Worm (Caenorhabditis elegans) whole organism, young adult: ENCODE results near the gene acr-2.
A peak's percentile ranks its signal among the peaks of the same experiment; 100 is the strongest.

Experiments
- B0035.1 ChIP-seq: sonication (generic microtip); optimal IDR thresholded peaks from 2 replicates; lab custom pipeline; 2016; ENCODE audit warnings: missing genetic modification characterization, mild to moderate bottlenecking, missing compliant biosample characterization, missing genotype, missing genetic modification reagents
- B0336.3 ChIP-seq: fragments of 200-800 bp; sonication (Bioruptor generic); IDR thresholded peaks from 2 replicates; pipeline ENCODE4 v1.3.6; 2022; ENCODE audit warnings: missing genetic modification characterization, missing compliant biosample characterization
- C17E4.6 ChIP-seq: fragments of 200-800 bp; sonication (Bioruptor generic); IDR thresholded peaks from 2 replicates; pipeline ENCODE4 v1.3.6; 2022; ENCODE audit warnings: missing genetic modification reagents, missing genetic modification characterization, missing compliant biosample characterization
- D2030.7 ChIP-seq: fragments of 200-800 bp; sonication (Bioruptor generic); IDR thresholded peaks from 2 replicates; pipeline ENCODE4 v1.3.6; 2022; ENCODE audit warnings: missing genetic modification reagents, missing genetic modification characterization, missing compliant biosample characterization
- T26A5.8 ChIP-seq: sonication (generic microtip); optimal IDR thresholded peaks from 2 replicates; lab custom pipeline; 2016; ENCODE audit warnings: missing genetic modification characterization, missing compliant biosample characterization
- Y79H2A.3 ChIP-seq: fragments of 200-800 bp; sonication (Bioruptor generic); conservative IDR thresholded peaks from 2 replicates; pipeline ENCODE4 v1.3.6; 2022; ENCODE audit warnings: missing genetic modification reagents, missing genetic modification characterization, missing compliant biosample characterization
- aptf-3 ChIP-seq: fragments of 200-800 bp; sonication (Bioruptor generic); IDR thresholded peaks from 2 replicates; pipeline ENCODE4 v1.3.6; 2022; ENCODE audit warnings: missing genetic modification characterization, missing compliant biosample characterization
- athp-1 ChIP-seq: sonication (generic microtip); optimal IDR thresholded peaks from 2 replicates; lab custom pipeline; 2017; ENCODE audit warnings: mild to moderate bottlenecking, missing genetic modification characterization, missing compliant biosample characterization
- bed-1 ChIP-seq: fragments of 200-800 bp; sonication (Bioruptor generic); IDR thresholded peaks from 2 replicates; pipeline ENCODE4 v1.3.6; 2022; ENCODE audit warnings: missing genetic modification reagents, missing genetic modification characterization, missing compliant biosample characterization
- bed-2 ChIP-seq: fragments of 200-800 bp; sonication (Bioruptor generic); IDR thresholded peaks from 2 replicates; pipeline ENCODE4 v1.3.6; 2022; ENCODE audit warnings: missing genetic modification reagents, missing genetic modification characterization, missing compliant biosample characterization
- cebp-1 ChIP-seq, 2 experiments: fragments of 200-800 bp in 1 of 2; sonication (Bioruptor generic) in 1 of 2; sonication (generic microtip) in 1 of 2; IDR thresholded peaks in 1 of 2; optimal IDR thresholded peaks in 1 of 2; 2 replicates each; pipeline versions ENCODE4 v1.3.6 to Lab custom; 2017 to 2022; ENCODE audit warnings: missing compliant biosample characterization in 2 of 2, missing genetic modification characterization in 2 of 2, mild to moderate bottlenecking in 1 of 2, missing genetic modification reagents in 1 of 2, moderate library complexity in 1 of 2
- cebp-2 ChIP-seq: fragments of 200-800 bp; sonication (Bioruptor generic); IDR thresholded peaks from 2 replicates; pipeline ENCODE4 v1.3.6; 2022; ENCODE audit warnings: missing genetic modification characterization, missing compliant biosample characterization
- die-1 ChIP-seq: sonication (generic microtip); optimal IDR thresholded peaks from 2 replicates; lab custom pipeline; 2016; ENCODE audit warnings: missing genotype, mild to moderate bottlenecking, missing genetic modification characterization, missing compliant biosample characterization
- ets-4 ChIP-seq: fragments of 200-800 bp; sonication (Bioruptor generic); optimal IDR thresholded peaks from 2 replicates; lab custom pipeline; 2018; ENCODE audit warnings: mild to moderate bottlenecking, missing genetic modification characterization, missing compliant biosample characterization
- hlh-26 ChIP-seq: fragments of 200-800 bp; sonication (Bioruptor generic); conservative IDR thresholded peaks from 2 replicates; pipeline ENCODE4 v1.3.6; 2022; ENCODE audit warnings: missing genetic modification reagents, missing genetic modification characterization, missing compliant biosample characterization
- hmg-1.2 ChIP-seq: fragments of 200-800 bp; sonication (Bioruptor generic); IDR thresholded peaks from 2 replicates; pipeline ENCODE4 v1.3.6; 2022; ENCODE audit warnings: missing genetic modification reagents, missing genetic modification characterization, missing compliant biosample characterization
- lag-1 ChIP-seq: fragments of 200-800 bp; sonication (Bioruptor generic); IDR thresholded peaks from 2 replicates; pipeline ENCODE4 v1.3.6; 2022; ENCODE audit warnings: missing genetic modification reagents, missing genetic modification characterization, missing compliant biosample characterization
- let-607 ChIP-seq, 2 experiments: fragments of 200-800 bp in 1 of 2; sonication (Bioruptor generic) in 1 of 2; sonication (generic microtip) in 1 of 2; optimal IDR thresholded peaks; 2 replicates each; lab custom pipeline; 2016 to 2018; ENCODE audit warnings: mild to moderate bottlenecking in 2 of 2, missing compliant biosample characterization in 2 of 2, missing genetic modification characterization in 2 of 2, moderate library complexity in 2 of 2, missing genotype in 1 of 2
- lin-26 ChIP-seq: fragments of 200-800 bp; sonication (Bioruptor generic); IDR thresholded peaks from 2 replicates; pipeline ENCODE4 v1.3.6; 2022; ENCODE audit warnings: missing genetic modification reagents, missing genetic modification characterization, missing compliant biosample characterization
- lsl-1 ChIP-seq: fragments of 200-800 bp; sonication (Bioruptor generic); optimal IDR thresholded peaks from 2 replicates; lab custom pipeline; 2018; ENCODE audit warnings: mild to moderate bottlenecking, missing genetic modification characterization, moderate library complexity, missing compliant biosample characterization
- lsy-27 ChIP-seq: sonication (generic microtip); optimal IDR thresholded peaks from 2 replicates; lab custom pipeline; 2017; ENCODE audit warnings: missing genetic modification characterization, mild to moderate bottlenecking, missing compliant biosample characterization, antibody characterized with exemption, missing genotype, borderline replicate concordance; ENCODE audit not compliant: insufficient read depth
- madf-10 ChIP-seq: sonication (generic microtip); optimal IDR thresholded peaks from 2 replicates; lab custom pipeline; 2016; ENCODE audit warnings: mild to moderate bottlenecking, missing genetic modification characterization, missing compliant biosample characterization
- mes-4 ChIP-seq: sonication (generic microtip); optimal IDR thresholded peaks from 2 replicates; lab custom pipeline; 2016; ENCODE audit warnings: missing genotype, missing genetic modification characterization, missing compliant biosample characterization
- mxl-1 ChIP-seq: sonication (generic microtip); optimal IDR thresholded peaks from 2 replicates; lab custom pipeline; 2016; ENCODE audit warnings: missing genetic modification characterization, missing compliant biosample characterization
- nfya-1 ChIP-seq: sonication (generic microtip); optimal IDR thresholded peaks from 2 replicates; lab custom pipeline; 2017; ENCODE audit warnings: antibody characterized with exemption, missing compliant biosample characterization, missing genetic modification characterization, borderline replicate concordance; ENCODE audit not compliant: insufficient read depth
- nfya-2 ChIP-seq: fragments of 200-800 bp; sonication (Bioruptor generic); IDR thresholded peaks from 2 replicates; pipeline ENCODE4 v1.3.6; 2022; ENCODE audit warnings: missing genetic modification reagents, missing genetic modification characterization, missing compliant biosample characterization
- nfyb-1 ChIP-seq: fragments of 200-800 bp; sonication (Bioruptor generic); IDR thresholded peaks from 2 replicates; pipeline ENCODE4 v1.3.6; 2022; ENCODE audit warnings: missing genetic modification reagents, missing genetic modification characterization, missing compliant biosample characterization
- nhr-179 ChIP-seq: sonication (generic microtip); optimal IDR thresholded peaks from 2 replicates; lab custom pipeline; 2016; ENCODE audit warnings: mild to moderate bottlenecking, missing genetic modification characterization, missing compliant biosample characterization
- pbrm-1 ChIP-seq: fragments of 200-800 bp; sonication (Bioruptor generic); IDR thresholded peaks from 2 replicates; pipeline ENCODE4 v1.3.6; 2022; ENCODE audit warnings: missing genetic modification reagents, missing genetic modification characterization, missing compliant biosample characterization
- repo-1 ChIP-seq: sonication (generic microtip); optimal IDR thresholded peaks from 2 replicates; lab custom pipeline; 2017; ENCODE audit warnings: mild to moderate bottlenecking, missing genetic modification characterization, missing compliant biosample characterization
- sdz-38 ChIP-seq: sonication (generic microtip); optimal IDR thresholded peaks from 2 replicates; lab custom pipeline; 2016; ENCODE audit warnings: missing genotype, missing genetic modification characterization, missing compliant biosample characterization
- snpc-4 ChIP-seq, 5 experiments: fragments of 150-350 bp in 1 of 5; sonication (generic microtip) in 4 of 5; optimal IDR thresholded peaks; 2 replicates each; lab custom pipeline; 2014 to 2018; ENCODE audit warnings: missing genetic modification characterization in 5 of 5, missing biosample characterization in 3 of 5, antibody characterized with exemption in 2 of 5, mild to moderate bottlenecking in 2 of 5, missing compliant biosample characterization in 2 of 5, missing genotype in 2 of 5, moderate library complexity in 2 of 5, missing genetic modification reagents in 1 of 5
- sptf-2 ChIP-seq: fragments of 200-800 bp; sonication (Bioruptor generic); optimal IDR thresholded peaks from 2 replicates; lab custom pipeline; 2018; ENCODE audit warnings: mild to moderate bottlenecking, missing genetic modification characterization, missing compliant biosample characterization
- tbx-9 ChIP-seq: sonication (generic microtip); optimal IDR thresholded peaks from 2 replicates; lab custom pipeline; 2016; ENCODE audit warnings: borderline replicate concordance, missing genetic modification characterization, inconsistent platforms, missing compliant biosample characterization
- ztf-3 ChIP-seq: fragments of 200-800 bp; sonication (Bioruptor generic); optimal IDR thresholded peaks from 2 replicates; lab custom pipeline; 2018; ENCODE audit warnings: mild to moderate bottlenecking, missing genetic modification characterization, missing compliant biosample characterization

Gene acr-2

DNA sequence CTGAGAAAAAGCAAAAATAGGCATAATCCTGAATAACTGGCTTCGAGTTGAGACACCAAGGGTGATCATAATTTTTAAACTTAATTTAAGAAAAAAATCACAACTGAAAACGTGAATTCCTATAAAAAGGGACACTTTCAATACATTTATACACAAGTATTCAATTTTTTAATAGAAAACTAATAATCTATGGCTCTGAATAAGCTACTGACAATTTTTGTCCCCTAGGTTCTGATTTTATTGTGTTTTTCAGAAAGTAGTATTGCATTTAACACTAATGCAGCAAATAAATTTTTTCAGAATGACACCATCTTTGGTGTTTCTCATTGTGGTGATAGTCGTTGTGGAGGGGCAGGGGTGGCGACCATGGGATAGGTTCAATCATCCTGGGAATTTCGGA is 10.9 kb downstream of the acr-2 start, which contains the start of gene nas-11:
nas-11 (plus strand) TSS at position 301 of the 400 bp plus-strand sequence.
- TF ChIP-seq sdz-38 (tag; lab: Kevin White, UChicago) (no peak), aptf-3 (GFP tag; lab: Robert Waterston, UW) (no peak)

DNA sequence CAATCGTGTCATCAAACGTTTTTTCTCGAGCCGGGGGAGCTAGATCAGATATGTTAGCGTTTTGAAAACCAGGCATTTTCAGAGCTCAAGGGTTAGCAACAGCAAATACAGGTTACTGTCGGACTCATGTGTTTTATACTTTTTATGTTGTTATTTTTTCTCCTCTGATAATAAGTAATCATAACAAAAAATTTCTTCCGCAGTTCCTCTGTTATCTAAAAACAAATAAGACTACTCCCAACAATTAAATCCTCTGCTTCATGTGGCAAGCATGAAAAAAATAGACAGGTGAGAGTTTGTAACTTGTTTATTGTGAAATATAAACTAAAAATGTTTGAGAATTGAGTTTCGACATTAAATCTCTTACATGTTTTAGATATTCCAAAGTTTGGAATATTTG is 16.2 kb downstream of the acr-2 start, which contains the start of gene smf-2:
smf-2 (minus strand) TSS at position 101 of the 400 bp plus-strand sequence.
- TF ChIP-seq madf-10 (tag; lab: Kevin White, UChicago) (no peak), lsl-1 (GFP tag; lab: Kevin White, UChicago) (no peak), mes-4 (tag; lab: Kevin White, UChicago) (no peak), let-607 (tag; optimal IDR thresholded peaks at IDR 0.05; lab: Kevin White, UChicago) (no peak), bed-1 (GFP tag; lab: Robert Waterston, UW) (no peak), lin-26 (GFP tag; lab: Robert Waterston, UW) (no peak), sptf-2 (GFP tag; lab: Kevin White, UChicago) (no peak), D2030.7 (no peak), die-1 (no peak), ztf-3 (no peak), cebp-2 (no peak), bed-2 (GFP tag; lab: Robert Waterston, UW) (no peak), C17E4.6 (GFP tag; lab: Robert Waterston, UW) (no peak), hlh-26 (GFP tag; lab: Robert Waterston, UW) (no peak), hmg-1.2 (no peak), nhr-179 (tag; lab: Kevin White, UChicago) (no peak)

DNA sequence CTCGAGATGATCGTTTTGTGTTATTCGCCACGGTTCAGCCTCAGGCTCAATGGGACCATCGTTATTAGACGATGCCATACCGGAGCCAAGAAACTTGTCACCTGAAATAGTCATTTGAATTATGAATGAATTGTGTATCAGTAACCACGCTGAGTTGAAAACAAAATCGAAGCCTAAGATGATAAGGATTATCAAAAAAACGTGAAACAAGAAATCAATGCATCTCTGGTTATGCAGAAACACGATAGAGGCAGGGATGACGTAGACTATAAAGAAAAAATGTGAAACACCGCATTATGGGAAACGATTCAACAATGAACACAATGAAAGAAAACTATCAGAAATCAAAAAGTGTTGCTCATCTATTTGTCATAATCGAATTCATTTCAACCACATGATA is 20.6 kb downstream of the acr-2 start, which contains the start of gene smf-1:
smf-1 (minus strand) TSS at position 101 of the 400 bp plus-strand sequence.
- no peak for TF ChIP-seq tbx-9
- TF ChIP-seq nfyb-1 (GFP tag; lab: Robert Waterston, UW), result peak; percentile 16; the same call in 1 of the 2 replicates

DNA sequence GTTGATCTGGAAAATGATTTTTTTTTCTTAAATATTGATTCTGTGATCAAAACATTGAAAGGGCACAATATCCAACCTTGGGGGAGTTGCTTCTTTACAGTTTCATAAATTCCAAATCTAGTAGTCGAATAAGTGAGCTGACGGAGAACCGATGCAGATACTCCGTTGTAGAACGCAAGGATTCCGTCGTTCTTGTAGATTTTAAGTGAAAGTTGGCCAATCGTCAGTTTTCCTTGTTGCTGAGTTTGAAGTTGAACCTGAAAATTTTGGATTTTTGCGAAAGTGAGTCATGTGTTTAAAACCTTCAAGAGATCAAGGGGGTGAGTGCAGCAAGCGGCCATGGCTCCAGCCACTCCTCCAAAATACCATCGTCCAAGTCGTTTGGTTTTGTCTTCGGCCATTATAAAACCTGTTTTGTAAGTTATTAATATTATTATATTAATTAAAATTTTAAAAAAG is 22.9 kb downstream of the acr-2 start, which contains the start of gene slc-25A10:
slc-25A10 (minus strand) TSS at position 409 of the 459 bp plus-strand sequence.
- no peak for TF ChIP-seq repo-1 (tag; lab: Kevin White, UChicago)
- no peak for TF ChIP-seq lag-1 (GFP tag; lab: Robert Waterston, UW)
- no peak for TF ChIP-seq Y79H2A.3
- TF ChIP-seq snpc-4 (GFP tag; optimal IDR thresholded peaks at IDR 0.05; lab: Kevin White, UChicago), result no peak
- no peak for TF ChIP-seq snpc-4 (tag; optimal IDR thresholded peaks at IDR 0.05; lab: Kevin White, UChicago)
- no peak for TF ChIP-seq ets-4 (GFP tag; lab: Kevin White, UChicago)
- TF ChIP-seq hmg-1.2, result no peak
- TF ChIP-seq pbrm-1 (GFP tag; lab: Robert Waterston, UW), result no peak
- TF ChIP-seq lsy-27, result no peak
- TF ChIP-seq B0336.3 (GFP tag; lab: Robert Waterston, UW), result no peak
- no peak for TF ChIP-seq T26A5.8 (tag; lab: Kevin White, UChicago)
- no peak for TF ChIP-seq B0035.1
- no peak for TF ChIP-seq mxl-1 (tag; lab: Kevin White, UChicago)
- no peak for TF ChIP-seq nfya-2 (GFP tag; lab: Robert Waterston, UW)
- TF ChIP-seq athp-1 (tag; lab: Kevin White, UChicago), result no peak
- TF ChIP-seq cebp-1 (GFP tag; IDR thresholded peaks at IDR 0.05; lab: Robert Waterston, UW), result no peak
- TF ChIP-seq cebp-1 (tag; optimal IDR thresholded peaks at IDR 0.05; lab: Kevin White, UChicago), result no peak
- no peak for TF ChIP-seq aptf-3 (GFP tag; lab: Robert Waterston, UW)
- TF ChIP-seq nfya-1, result no peak
